Worm (Caenorhabditis elegans) whole organism, L2 larva: ENCODE results near the gene col-123.

Source experiments
- F13H6.1 ChIP-seq: sonication (generic microtip); optimal IDR thresholded peaks from 2 replicates; lab custom pipeline; 2016; ENCODE audit warnings: missing genetic modification characterization, missing compliant biosample characterization
- ZK546.5 ChIP-seq: sonication (generic microtip); optimal IDR thresholded peaks from 2 replicates; lab custom pipeline; 2017; ENCODE audit warnings: missing biosample characterization, missing genetic modification characterization
- aly-2 ChIP-seq: fragments of 150-350 bp; optimal IDR thresholded peaks from 2 replicates; lab custom pipeline; 2014; ENCODE audit warnings: missing biosample characterization, missing genetic modification characterization
- ama-1 ChIP-seq: fragments of 150-350 bp; optimal IDR thresholded peaks from 2 replicates; lab custom pipeline; 2018; ENCODE audit warnings: inconsistent platforms
- nhr-21 ChIP-seq: fragments of 150-350 bp; optimal IDR thresholded peaks from 2 replicates; lab custom pipeline; 2014; ENCODE audit warnings: missing biosample characterization, missing genetic modification characterization
- sem-4 ChIP-seq: fragments of 150-350 bp; optimal IDR thresholded peaks from 2 replicates; lab custom pipeline; 2014; ENCODE audit warnings: missing biosample characterization, missing genetic modification reagents, missing genetic modification characterization
- skn-1 ChIP-seq: sonication (generic microtip); optimal IDR thresholded peaks from 2 replicates; lab custom pipeline; 2017; ENCODE audit warnings: missing biosample characterization, missing genetic modification characterization

DNA sequence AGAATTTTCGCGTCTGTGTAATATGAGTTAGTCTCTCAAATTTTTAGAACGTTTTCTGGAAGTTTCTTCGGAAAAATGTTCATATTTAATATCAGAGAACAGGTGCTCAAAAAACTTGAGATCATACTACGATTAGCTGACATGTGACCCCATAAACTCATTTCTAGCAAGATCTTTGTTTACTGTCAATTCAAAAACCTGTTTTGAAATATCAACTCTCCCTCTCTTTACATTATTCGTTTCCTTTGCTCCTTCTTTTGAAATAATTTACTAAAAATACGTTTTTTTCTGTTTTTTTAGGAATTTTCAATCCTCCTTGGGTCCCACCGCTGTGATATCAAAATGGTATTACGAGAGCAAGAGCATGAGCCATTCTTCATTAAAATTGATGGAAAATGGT, 22.6 kb upstream of the col-123 start, which contains the start of gene fat-4:
- TF ChIP-seq sem-4 (tag; lab: Kevin White, UChicago): no peak
- no peak for TF ChIP-seq skn-1
- TF ChIP-seq ama-1 (lab: Kevin White, UChicago): no peak
- no peak for TF ChIP-seq nhr-21 (tag; lab: Kevin White, UChicago)
- no peak for TF ChIP-seq F13H6.1 (tag; lab: Kevin White, UChicago)
- TF ChIP-seq ZK546.5 (tag; lab: Kevin White, UChicago): no peak
- no peak for TF ChIP-seq aly-2 (tag; lab: Kevin White, UChicago)
